Worm (Caenorhabditis elegans) whole organism, young adult: ENCODE results near the gene mltn-11.
A peak's percentile ranks its signal among the peaks of the same experiment; 100 is the strongest.

Source experiments
- C06A6.2 ChIP-seq: fragments of 200-800 bp; sonication (Bioruptor generic); conservative IDR thresholded peaks from 2 replicates; pipeline ENCODE4 v1.3.6; 2022; ENCODE audit warnings: missing genetic modification characterization, missing compliant biosample characterization
- F22D6.2 ChIP-seq: sonication (generic microtip); optimal IDR thresholded peaks from 2 replicates; lab custom pipeline; 2016; ENCODE audit warnings: mild to moderate bottlenecking, missing genetic modification characterization, missing compliant biosample characterization
- F23B12.7 ChIP-seq: sonication (generic microtip); optimal IDR thresholded peaks from 2 replicates; lab custom pipeline; 2017; ENCODE audit warnings: missing genetic modification characterization, mild to moderate bottlenecking, missing compliant biosample characterization, antibody characterized with exemption, moderate library complexity; ENCODE audit not compliant: insufficient read depth
- F37B4.10 ChIP-seq: fragments of 200-800 bp; sonication (Bioruptor generic); IDR thresholded peaks from 2 replicates; pipeline ENCODE4 v1.3.6; 2022; ENCODE audit warnings: missing genetic modification characterization, missing compliant biosample characterization
- F39B2.1 ChIP-seq: fragments of 200-800 bp; sonication (Bioruptor generic); IDR thresholded peaks from 2 replicates; pipeline ENCODE4 v1.3.6; 2022; ENCODE audit warnings: missing genetic modification reagents, missing genetic modification characterization, missing compliant biosample characterization
- F57A8.1 ChIP-seq: fragments of 200-800 bp; sonication (Bioruptor generic); optimal IDR thresholded peaks from 2 replicates; lab custom pipeline; 2018; ENCODE audit warnings: mild to moderate bottlenecking, missing genetic modification characterization, moderate library complexity, missing compliant biosample characterization
- K12H6.12 ChIP-seq: fragments of 200-800 bp; sonication (Bioruptor generic); optimal IDR thresholded peaks from 2 replicates; lab custom pipeline; 2018; ENCODE audit warnings: mild to moderate bottlenecking, missing genetic modification characterization, missing compliant biosample characterization
- T07F8.4 ChIP-seq: sonication (generic microtip); optimal IDR thresholded peaks from 2 replicates; lab custom pipeline; 2016; ENCODE audit warnings: mild to moderate bottlenecking, missing genetic modification characterization, moderate library complexity, missing compliant biosample characterization
- T26A5.8 ChIP-seq: sonication (generic microtip); optimal IDR thresholded peaks from 2 replicates; lab custom pipeline; 2016; ENCODE audit warnings: missing genetic modification characterization, missing compliant biosample characterization
- Y56A3A.18 ChIP-seq: fragments of 200-800 bp; sonication (Bioruptor generic); IDR thresholded peaks from 2 replicates; pipeline ENCODE4 v1.3.6; 2022; ENCODE audit warnings: missing genetic modification reagents, missing genetic modification characterization, missing compliant biosample characterization
- ZK185.1 ChIP-seq: sonication (generic microtip); optimal IDR thresholded peaks from 2 replicates; lab custom pipeline; 2016; ENCODE audit warnings: mild to moderate bottlenecking, missing genetic modification characterization, missing compliant biosample characterization; ENCODE audit not compliant: poor library complexity, severe bottlenecking
- akir-1 ChIP-seq: fragments of 200-800 bp; sonication (Bioruptor generic); optimal IDR thresholded peaks from 2 replicates; lab custom pipeline; 2018; ENCODE audit warnings: mild to moderate bottlenecking, missing genetic modification characterization, moderate library complexity, missing compliant biosample characterization
- aptf-2 ChIP-seq: fragments of 200-800 bp; sonication (Bioruptor generic); conservative IDR thresholded peaks from 2 replicates; pipeline ENCODE4 v1.3.6; 2022; ENCODE audit warnings: missing genetic modification reagents, missing genetic modification characterization, missing compliant biosample characterization
- attf-6 ChIP-seq: fragments of 200-800 bp; sonication (Bioruptor generic); IDR thresholded peaks from 2 replicates; pipeline ENCODE4 v1.3.6; 2022; ENCODE audit warnings: missing genetic modification reagents, missing genetic modification characterization, missing compliant biosample characterization
- bed-2 ChIP-seq: fragments of 200-800 bp; sonication (Bioruptor generic); IDR thresholded peaks from 2 replicates; pipeline ENCODE4 v1.3.6; 2022; ENCODE audit warnings: missing genetic modification reagents, missing genetic modification characterization, missing compliant biosample characterization
- cebp-2 ChIP-seq: fragments of 200-800 bp; sonication (Bioruptor generic); IDR thresholded peaks from 2 replicates; pipeline ENCODE4 v1.3.6; 2022; ENCODE audit warnings: missing genetic modification characterization, missing compliant biosample characterization
- ceh-79 ChIP-seq: sonication (generic microtip); optimal IDR thresholded peaks from 2 replicates; lab custom pipeline; 2017; ENCODE audit warnings: mild to moderate bottlenecking, missing genetic modification characterization, missing compliant biosample characterization
- die-1 ChIP-seq: sonication (generic microtip); optimal IDR thresholded peaks from 2 replicates; lab custom pipeline; 2016; ENCODE audit warnings: missing genotype, mild to moderate bottlenecking, missing genetic modification characterization, missing compliant biosample characterization
- dox-1 ChIP-seq: fragments of 200-800 bp; sonication (Bioruptor generic); IDR thresholded peaks from 2 replicates; pipeline ENCODE4 v1.3.6; 2022; ENCODE audit warnings: missing genetic modification reagents, missing genetic modification characterization, missing compliant biosample characterization
- egrh-3 ChIP-seq: fragments of 200-800 bp; sonication (Bioruptor generic); IDR thresholded peaks from 2 replicates; pipeline ENCODE4 v1.3.6; 2022; ENCODE audit warnings: missing genetic modification reagents, missing genetic modification characterization, missing compliant biosample characterization
- ets-4 ChIP-seq: fragments of 200-800 bp; sonication (Bioruptor generic); optimal IDR thresholded peaks from 2 replicates; lab custom pipeline; 2018; ENCODE audit warnings: mild to moderate bottlenecking, missing genetic modification characterization, missing compliant biosample characterization
- hlh-12 ChIP-seq: sonication (generic microtip); optimal IDR thresholded peaks from 2 replicates; lab custom pipeline; 2016; ENCODE audit warnings: missing genetic modification characterization, missing compliant biosample characterization
- hmg-1.2 ChIP-seq: fragments of 200-800 bp; sonication (Bioruptor generic); IDR thresholded peaks from 2 replicates; pipeline ENCODE4 v1.3.6; 2022; ENCODE audit warnings: missing genetic modification reagents, missing genetic modification characterization, missing compliant biosample characterization
- hsf-1 ChIP-seq: fragments of 200-800 bp; sonication (Bioruptor generic); IDR thresholded peaks from 2 replicates; pipeline ENCODE4 v1.3.6; 2022; ENCODE audit warnings: missing genetic modification reagents, missing genetic modification characterization, missing compliant biosample characterization
- let-526 ChIP-seq: fragments of 200-800 bp; sonication (Bioruptor generic); IDR thresholded peaks from 2 replicates; pipeline ENCODE4 v1.3.6; 2022; ENCODE audit warnings: missing genetic modification reagents, missing genetic modification characterization, missing compliant biosample characterization
- let-607 ChIP-seq, 2 experiments: fragments of 200-800 bp in 1 of 2; sonication (Bioruptor generic) in 1 of 2; sonication (generic microtip) in 1 of 2; optimal IDR thresholded peaks; 2 replicates each; lab custom pipeline; 2016 to 2018; ENCODE audit warnings: mild to moderate bottlenecking in 2 of 2, missing compliant biosample characterization in 2 of 2, missing genetic modification characterization in 2 of 2, moderate library complexity in 2 of 2, missing genotype in 1 of 2
- lin-26 ChIP-seq: fragments of 200-800 bp; sonication (Bioruptor generic); IDR thresholded peaks from 2 replicates; pipeline ENCODE4 v1.3.6; 2022; ENCODE audit warnings: missing genetic modification reagents, missing genetic modification characterization, missing compliant biosample characterization
- lin-35 ChIP-seq, 3 experiments: fragments of 150-350 bp in 2 of 3; sonication (generic microtip) in 1 of 3; optimal IDR thresholded peaks; 2 replicates each; lab custom pipeline; 2014 to 2018; ENCODE audit warnings: missing biosample characterization in 3 of 3, missing genetic modification characterization in 3 of 3, missing genetic modification reagents in 3 of 3
- lin-40 ChIP-seq: sonication (generic microtip); optimal IDR thresholded peaks from 2 replicates; lab custom pipeline; 2016; ENCODE audit warnings: missing genetic modification characterization, mild to moderate bottlenecking, missing compliant biosample characterization, missing genotype, missing genetic modification reagents
- lsl-1 ChIP-seq: fragments of 200-800 bp; sonication (Bioruptor generic); optimal IDR thresholded peaks from 2 replicates; lab custom pipeline; 2018; ENCODE audit warnings: mild to moderate bottlenecking, missing genetic modification characterization, moderate library complexity, missing compliant biosample characterization
- madf-6 ChIP-seq: fragments of 200-800 bp; sonication (Bioruptor generic); IDR thresholded peaks from 2 replicates; pipeline ENCODE4 v1.3.6; 2022; ENCODE audit warnings: missing genetic modification reagents, missing genetic modification characterization, missing compliant biosample characterization
- madf-8 ChIP-seq: fragments of 200-800 bp; sonication (Bioruptor generic); conservative IDR thresholded peaks from 2 replicates; pipeline ENCODE4 v1.3.6; 2022; ENCODE audit warnings: missing genetic modification reagents, missing genetic modification characterization, missing compliant biosample characterization
- nhr-80 ChIP-seq: sonication (generic microtip); optimal IDR thresholded peaks from 2 replicates; lab custom pipeline; 2016; ENCODE audit warnings: missing genetic modification characterization, missing compliant biosample characterization
- rcor-1 ChIP-seq: fragments of 200-800 bp; sonication (Bioruptor generic); IDR thresholded peaks from 2 replicates; pipeline ENCODE4 v1.3.6; 2022; ENCODE audit warnings: missing genetic modification reagents, missing genetic modification characterization, missing compliant biosample characterization
- rec-8 ChIP-seq, 2 experiments: sonication (generic microtip); optimal IDR thresholded peaks; 2 replicates each; lab custom pipeline; 2016; ENCODE audit warnings: mild to moderate bottlenecking in 2 of 2, missing genetic modification characterization in 2 of 2, missing genetic modification reagents in 2 of 2, missing genotype in 2 of 2, missing biosample characterization in 1 of 2, missing compliant biosample characterization in 1 of 2, moderate library complexity in 1 of 2
- repo-1 ChIP-seq: sonication (generic microtip); optimal IDR thresholded peaks from 2 replicates; lab custom pipeline; 2017; ENCODE audit warnings: mild to moderate bottlenecking, missing genetic modification characterization, missing compliant biosample characterization
- sdz-38 ChIP-seq: sonication (generic microtip); optimal IDR thresholded peaks from 2 replicates; lab custom pipeline; 2016; ENCODE audit warnings: missing genotype, missing genetic modification characterization, missing compliant biosample characterization
- snpc-1.3 ChIP-seq: sonication (generic microtip); optimal IDR thresholded peaks from 2 replicates; lab custom pipeline; 2017; ENCODE audit warnings: missing genetic modification characterization, mild to moderate bottlenecking, missing compliant biosample characterization, antibody characterized with exemption, moderate library complexity, missing genotype, missing genetic modification reagents; ENCODE audit not compliant: insufficient read depth
- snpc-3.4 ChIP-seq: sonication (generic microtip); optimal IDR thresholded peaks from 2 replicates; lab custom pipeline; 2017; ENCODE audit warnings: missing genetic modification characterization, mild to moderate bottlenecking, missing compliant biosample characterization, antibody characterized with exemption, moderate library complexity, missing genotype, missing genetic modification reagents
- snpc-4 ChIP-seq, 5 experiments: fragments of 150-350 bp in 1 of 5; sonication (generic microtip) in 4 of 5; optimal IDR thresholded peaks; 2 replicates each; lab custom pipeline; 2014 to 2018; ENCODE audit warnings: missing genetic modification characterization in 5 of 5, missing biosample characterization in 3 of 5, antibody characterized with exemption in 2 of 5, mild to moderate bottlenecking in 2 of 5, missing compliant biosample characterization in 2 of 5, missing genotype in 2 of 5, moderate library complexity in 2 of 5, missing genetic modification reagents in 1 of 5
- somi-1 ChIP-seq: fragments of 200-800 bp; sonication (Bioruptor generic); optimal IDR thresholded peaks from 2 replicates; lab custom pipeline; 2018; ENCODE audit warnings: mild to moderate bottlenecking, missing genetic modification characterization, missing compliant biosample characterization
- tbp1 ChIP-seq: fragments of 200-800 bp; sonication (Bioruptor generic); optimal IDR thresholded peaks from 2 replicates; lab custom pipeline; 2018; ENCODE audit warnings: mild to moderate bottlenecking, missing genetic modification characterization, missing compliant biosample characterization
- zim-3 ChIP-seq: sonication (generic microtip); optimal IDR thresholded peaks from 2 replicates; lab custom pipeline; 2017; ENCODE audit warnings: mild to moderate bottlenecking, missing genetic modification characterization, moderate library complexity, missing compliant biosample characterization

The mltn-11 gene

DNA sequence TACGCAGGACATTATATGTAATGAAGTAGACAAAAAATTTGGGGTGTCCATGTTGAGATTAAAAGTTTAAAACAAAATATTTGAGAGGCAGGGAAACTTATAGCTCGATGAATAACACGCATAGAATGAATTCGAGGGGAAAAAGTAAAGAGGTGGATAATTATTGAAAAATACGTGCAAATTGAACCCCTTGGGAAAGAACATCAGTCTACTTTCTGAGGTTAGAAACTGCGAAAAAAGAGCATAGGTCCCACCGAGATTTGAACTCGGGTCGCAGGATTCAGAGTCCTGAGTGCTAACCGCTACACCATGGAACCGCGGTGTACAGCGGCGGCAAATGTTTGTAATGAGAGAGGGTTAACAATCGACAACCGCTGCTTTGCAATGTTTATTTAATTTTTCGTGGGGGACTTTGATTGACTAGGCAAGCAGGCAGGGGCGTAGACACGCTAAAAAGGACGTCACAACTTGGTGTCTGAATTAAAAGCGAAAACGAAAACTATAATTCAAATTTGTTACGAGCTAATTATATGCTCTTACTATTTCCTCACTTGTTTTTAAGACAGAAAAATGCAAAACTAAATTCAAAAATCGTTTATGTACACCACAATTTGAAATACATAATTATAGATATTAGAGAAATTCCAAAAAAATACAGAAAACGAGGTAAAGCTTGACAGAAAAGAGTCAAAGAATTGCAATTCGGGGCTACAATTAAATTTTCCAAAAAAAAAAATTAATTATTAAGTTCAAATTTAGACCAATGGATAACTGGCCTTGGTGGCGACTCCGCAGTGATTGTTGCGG, 43.8 kb upstream of the mltn-11 start, which contains the start of gene srh-269 (continued):
- TF ChIP-seq somi-1 (GFP tag; lab: Kevin White, UChicago), result peak; percentile 74
- TF ChIP-seq nhr-80, result peak; percentile 88
- peak; percentile 32 for TF ChIP-seq egrh-3 (GFP tag; lab: Robert Waterston, UW)
- TF ChIP-seq madf-6 (GFP tag; lab: Robert Waterston, UW), result peak; percentile 58
- TF ChIP-seq hmg-1.2 (GFP tag; lab: Robert Waterston, UW), result peak; percentile 81
- TF ChIP-seq T26A5.8, result peak; percentile 75
- TF ChIP-seq Y56A3A.18 (GFP tag; lab: Robert Waterston, UW), result peak; percentile 98
- TF ChIP-seq rcor-1 (GFP tag; lab: Robert Waterston, UW), result peak; percentile 69
- peak; percentile 29 for TF ChIP-seq F22D6.2 (tag; lab: Kevin White, UChicago)
- peak; percentile 91 for TF ChIP-seq lin-26 (GFP tag; lab: Robert Waterston, UW)
- peak; percentile 61; the same call in 1 of the 2 replicates for TF ChIP-seq hsf-1 (GFP tag; lab: Robert Waterston, UW)
- TF ChIP-seq rec-8 (tag; optimal IDR thresholded peaks at IDR 0.05; lab: Kevin White, UChicago), result peak in 1 of 2 experiments; percentile 39
- no peak for TF ChIP-seq aptf-2 (GFP tag; lab: Robert Waterston, UW)
- peak; percentile 77 for TF ChIP-seq C06A6.2 (GFP tag; lab: Robert Waterston, UW)
- no peak for TF ChIP-seq F57A8.1 (GFP tag; lab: Kevin White, UChicago)
- no peak for TF ChIP-seq F23B12.7 (tag; lab: Kevin White, UChicago)
- peak; percentile 91 for TF ChIP-seq ets-4 (GFP tag; lab: Kevin White, UChicago)
- TF ChIP-seq sdz-38, result no peak
- peak; percentile 28 for TF ChIP-seq K12H6.12 (tag; lab: Kevin White, UChicago)
- TF ChIP-seq akir-1 (GFP tag; lab: Kevin White, UChicago), result no peak

DNA sequence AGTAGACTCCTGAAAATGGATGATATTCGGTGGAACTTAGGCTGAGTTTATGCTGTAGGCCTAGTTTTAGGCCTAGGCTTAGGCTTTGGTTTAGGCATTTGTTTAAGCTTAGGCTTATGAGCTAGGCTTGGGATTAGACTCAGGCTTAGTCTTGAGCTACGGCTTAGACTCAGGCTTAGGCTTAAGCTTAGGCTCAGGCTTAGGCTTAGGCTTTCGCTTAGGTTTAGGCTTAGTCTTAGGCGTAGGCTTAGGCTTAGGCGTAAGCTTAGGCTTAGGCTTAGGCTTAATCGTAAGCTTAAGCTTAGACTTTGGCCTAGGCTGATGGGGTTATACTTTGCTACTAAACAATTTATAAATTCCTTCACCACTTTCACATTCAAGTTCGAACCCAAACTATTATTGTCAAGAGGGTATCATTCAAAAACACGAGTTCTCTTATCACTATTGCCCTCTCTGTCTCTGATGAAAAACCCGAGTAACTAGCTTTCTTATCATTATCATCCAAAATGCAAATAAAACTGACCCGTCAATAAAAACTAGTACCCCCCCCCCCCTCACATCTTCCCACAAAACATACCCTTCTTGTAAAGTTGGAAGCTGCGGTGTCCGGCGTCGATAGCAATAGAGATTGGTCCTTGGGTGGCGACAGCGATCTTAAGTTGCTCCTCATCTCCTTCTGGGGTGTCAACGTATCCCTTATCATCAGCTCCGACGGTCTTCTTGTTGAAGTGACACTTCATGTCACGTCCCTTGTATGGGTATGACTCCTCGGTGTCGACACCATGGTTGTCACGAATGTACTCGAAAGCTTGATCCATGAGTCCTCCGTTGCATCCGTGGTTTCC, 42.8 kb upstream of the mltn-11 start:
- TF ChIP-seq zim-3 (peak; percentile 6), snpc-4 (GFP tag; optimal IDR thresholded peaks at IDR 0.05; lab: Kevin White, UChicago) (no peak), snpc-4 (tag; optimal IDR thresholded peaks at IDR 0.05; lab: Kevin White, UChicago) (no peak), dox-1 (no peak), T07F8.4 (no peak), madf-8 (GFP tag; lab: Robert Waterston, UW) (no peak), madf-6 (GFP tag; lab: Robert Waterston, UW) (peak; percentile 20; the same call in 1 of the 2 replicates), repo-1 (tag; lab: Kevin White, UChicago) (no peak), F39B2.1 (no peak), ZK185.1 (tag; lab: Kevin White, UChicago) (peak; percentile 34), tbp1 (GFP tag; lab: Kevin White, UChicago) (no peak), cebp-2 (no peak), F37B4.10 (GFP tag; lab: Robert Waterston, UW) (no peak), hlh-12 (tag; lab: Kevin White, UChicago) (peak; percentile 13), attf-6 (GFP tag; lab: Robert Waterston, UW) (no peak), die-1 (tag; lab: Kevin White, UChicago) (no peak), ceh-79 (tag; lab: Kevin White, UChicago) (no peak), lin-40 (tag; lab: Kevin White, UChicago) (no peak), let-526 (no peak; the same call in 1 of the 2 replicates), let-607 (tag; optimal IDR thresholded peaks at IDR 0.05; lab: Kevin White, UChicago) (no peak), bed-2 (GFP tag; lab: Robert Waterston, UW) (no peak), lsl-1 (no peak), snpc-3.4 (tag; lab: Kevin White, UChicago) (no peak), lin-35 (GFP tag; optimal IDR thresholded peaks at IDR 0.05; lab: Kevin White, UChicago) (no peak), snpc-1.3 (no peak)
